Worm (Caenorhabditis elegans): ENCODE measurements around the gene C01G12.9.

DNA sequence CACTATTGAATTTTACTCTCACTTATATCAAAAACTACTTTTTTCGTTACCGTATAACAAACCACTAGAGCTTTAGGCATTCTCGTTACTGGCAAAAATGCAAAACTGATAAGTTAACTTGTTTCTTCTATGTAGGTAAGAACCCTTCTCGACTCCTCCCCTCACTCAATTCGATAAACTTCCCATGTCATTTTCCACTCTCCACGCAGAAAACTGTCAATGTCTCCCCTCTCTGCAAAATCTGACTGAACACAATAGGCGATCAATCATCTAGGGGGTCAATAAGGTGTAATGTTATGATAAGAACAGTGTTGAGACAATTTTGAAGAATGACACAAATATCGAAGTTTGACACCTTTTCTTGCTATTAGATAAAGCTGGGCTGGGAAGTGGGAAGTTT, 39.9 kb downstream of the C01G12.9 start:
- TF ChIP-seq aha-1 (tag; optimal IDR thresholded peaks at IDR 0.05): no peak
- TF ChIP-seq nhr-84 (tag; optimal IDR thresholded peaks at IDR 0.05): no peak
- TF ChIP-seq pag-3 (tag; optimal IDR thresholded peaks at IDR 0.05; ENCODE audit: borderline replicate concordance, insufficient read depth): no peak
- TF ChIP-seq ama-1 (optimal IDR thresholded peaks at IDR 0.05): no peak
- TF ChIP-seq lsy-2 (tag; optimal IDR thresholded peaks at IDR 0.05): no peak
- TF ChIP-seq zag-1 (tag; optimal IDR thresholded peaks at IDR 0.05): no peak
- no peak for TF ChIP-seq ces-1 (GFP tag; optimal IDR thresholded peaks at IDR 0.05)
- TF ChIP-seq snpc-4 (tag; optimal IDR thresholded peaks at IDR 0.05): no peak
- no peak for TF ChIP-seq nhr-77 (tag; optimal IDR thresholded peaks at IDR 0.05)

Data from whole organism, L1 larva.